Worm (Caenorhabditis elegans) whole organism, L1 larva: ENCODE data around the gene F31F6.1.

Source experiments
- C16A3.4 ChIP-seq: fragments of 150-350 bp; optimal IDR thresholded peaks from 2 replicates; lab custom pipeline; 2014; ENCODE audit warnings: missing biosample characterization, missing genetic modification characterization
- alr-1 ChIP-seq: fragments of 200-800 bp; sonication (Bioruptor generic); optimal IDR thresholded peaks from 2 replicates; lab custom pipeline; 2018; ENCODE audit warnings: borderline replicate concordance, mild to moderate bottlenecking, missing genetic modification characterization, missing compliant biosample characterization
- ama-1 ChIP-seq: fragments of 150-350 bp; optimal IDR thresholded peaks from 2 replicates; lab custom pipeline; 2014
- blmp-1 ChIP-seq: fragments of 150-350 bp; optimal IDR thresholded peaks from 2 replicates; lab custom pipeline; 2014; ENCODE audit warnings: missing biosample characterization, missing genetic modification characterization
- ceh-8 ChIP-seq: fragments of 200-800 bp; sonication (Bioruptor generic); optimal IDR thresholded peaks from 2 replicates; lab custom pipeline; 2018; ENCODE audit warnings: mild to moderate bottlenecking, missing genetic modification characterization, moderate library complexity, missing compliant biosample characterization
- ceh-82 ChIP-seq, 3 experiments: fragments of 150-350 bp in 1 of 3; sonication (generic microtip) in 2 of 3; optimal IDR thresholded peaks; 2 replicates each; lab custom pipeline; 2014 to 2017; ENCODE audit warnings: missing biosample characterization in 3 of 3, missing genetic modification characterization in 3 of 3
- ceh-88 ChIP-seq: fragments of 200-800 bp; sonication (Bioruptor generic); IDR thresholded peaks from 2 replicates; pipeline ENCODE4 v1.3.6; 2022; ENCODE audit warnings: missing genetic modification characterization, missing compliant biosample characterization
- ces-1 ChIP-seq: fragments of 150-350 bp; optimal IDR thresholded peaks from 2 replicates; lab custom pipeline; 2014; ENCODE audit warnings: missing biosample characterization, missing genetic modification reagents, missing genetic modification characterization
- efl-1 ChIP-seq, 4 experiments: fragments of 150-350 bp; optimal IDR thresholded peaks in 3 of 4; peaks in 1 of 4; 1 replicate in 1 of 4; 2 replicates in 3 of 4; lab custom pipeline; 2014; ENCODE audit warnings: missing biosample characterization in 2 of 4, missing genetic modification characterization in 2 of 4, missing genetic modification reagents in 2 of 4
- elt-3 ChIP-seq, 6 experiments: fragments of 150-350 bp in 1 of 6; sonication (generic microtip); optimal IDR thresholded peaks; 2 replicates each; lab custom pipeline; 2017 to 2018; ENCODE audit warnings: missing biosample characterization in 6 of 6, missing genetic modification characterization in 6 of 6, inconsistent platforms in 1 of 6
- fkh-10 ChIP-seq: sonication (generic microtip); optimal IDR thresholded peaks from 2 replicates; lab custom pipeline; 2017; ENCODE audit warnings: missing biosample characterization, missing genetic modification reagents, missing genetic modification characterization
- grh-1 ChIP-seq: fragments of 200-800 bp; sonication (Bioruptor generic); IDR thresholded peaks from 2 replicates; pipeline ENCODE4 v1.3.6; 2022; ENCODE audit warnings: missing genetic modification reagents, missing genetic modification characterization, missing compliant biosample characterization
- hlh-17 ChIP-seq: fragments of 200-800 bp; sonication (Bioruptor generic); optimal IDR thresholded peaks from 2 replicates; lab custom pipeline; 2018; ENCODE audit warnings: missing genetic modification characterization, mild to moderate bottlenecking, missing compliant biosample characterization, moderate library complexity, borderline replicate concordance
- isw-1 ChIP-seq: fragments of 200-800 bp; sonication (Bioruptor generic); IDR thresholded peaks from 2 replicates; pipeline ENCODE4 v1.3.6; 2022; ENCODE audit warnings: missing genetic modification characterization, missing compliant biosample characterization
- lin-13 ChIP-seq: fragments of 150-350 bp; optimal IDR thresholded peaks from 2 replicates; lab custom pipeline; 2014; ENCODE audit warnings: missing biosample characterization, missing genetic modification reagents, missing genetic modification characterization
- lin-14 ChIP-seq: fragments of 200-800 bp; sonication (Bioruptor generic); optimal IDR thresholded peaks from 2 replicates; lab custom pipeline; 2018; ENCODE audit warnings: mild to moderate bottlenecking, missing genetic modification characterization, moderate library complexity, missing compliant biosample characterization
- lin-15B ChIP-seq: fragments of 150-350 bp; sonication (generic microtip); optimal IDR thresholded peaks from 3 replicates; lab custom pipeline; 2014; ENCODE audit warnings: missing biosample characterization, missing genetic modification characterization
- lin-39 ChIP-seq: fragments of 150-350 bp; optimal IDR thresholded peaks from 2 replicates; lab custom pipeline; 2014; ENCODE audit warnings: missing biosample characterization, missing genetic modification reagents, missing genetic modification characterization
- mab-9 ChIP-seq: fragments of 200-800 bp; sonication (Bioruptor generic); IDR thresholded peaks from 2 replicates; pipeline ENCODE4 v1.3.6; 2022; ENCODE audit warnings: missing genetic modification reagents, missing genetic modification characterization, missing compliant biosample characterization
- mep-1 ChIP-seq: fragments of 150-350 bp; optimal IDR thresholded peaks from 2 replicates; lab custom pipeline; 2014; ENCODE audit warnings: missing biosample characterization, missing genetic modification characterization
- nhr-11 ChIP-seq: fragments of 150-350 bp; optimal IDR thresholded peaks from 2 replicates; lab custom pipeline; 2014; ENCODE audit warnings: missing biosample characterization, missing genetic modification characterization
- nhr-12 ChIP-seq: sonication (generic microtip); optimal IDR thresholded peaks from 2 replicates; lab custom pipeline; 2017; ENCODE audit warnings: missing biosample characterization, missing genetic modification characterization
- nhr-237 ChIP-seq: fragments of 150-350 bp; optimal IDR thresholded peaks from 2 replicates; lab custom pipeline; 2014; ENCODE audit warnings: missing biosample characterization, missing genetic modification characterization
- nhr-28 ChIP-seq: fragments of 150-350 bp; optimal IDR thresholded peaks from 2 replicates; lab custom pipeline; 2014; ENCODE audit warnings: missing biosample characterization, missing genetic modification characterization
- nhr-71 ChIP-seq: sonication (generic microtip); optimal IDR thresholded peaks from 2 replicates; lab custom pipeline; 2016; ENCODE audit warnings: mild to moderate bottlenecking, missing genetic modification characterization, moderate library complexity, missing compliant biosample characterization
- nhr-76 ChIP-seq: sonication (generic microtip); optimal IDR thresholded peaks from 2 replicates; lab custom pipeline; 2017; ENCODE audit warnings: missing biosample characterization, missing genetic modification characterization
- nhr-84 ChIP-seq: sonication (generic microtip); optimal IDR thresholded peaks from 2 replicates; lab custom pipeline; 2017; ENCODE audit warnings: missing biosample characterization, missing genetic modification characterization
- nhr-85 ChIP-seq: sonication (generic microtip); peaks from one replicate; lab custom pipeline; 2016; ENCODE audit warnings: missing genetic modification characterization, inconsistent platforms, missing compliant biosample characterization
- pax-3 ChIP-seq: fragments of 200-800 bp; sonication (Bioruptor generic); optimal IDR thresholded peaks from 2 replicates; lab custom pipeline; 2018; ENCODE audit warnings: mild to moderate bottlenecking, missing genetic modification characterization, moderate library complexity, missing compliant biosample characterization
- pqm-1 ChIP-seq: sonication (generic microtip); optimal IDR thresholded peaks from 3 replicates; lab custom pipeline; 2017; ENCODE audit warnings: missing biosample characterization, missing genetic modification characterization
- snpc-4 ChIP-seq: fragments of 150-350 bp; optimal IDR thresholded peaks from 2 replicates; lab custom pipeline; 2014; ENCODE audit warnings: missing biosample characterization, missing genetic modification characterization
- sox-4 ChIP-seq: sonication (generic microtip); optimal IDR thresholded peaks from 2 replicates; lab custom pipeline; 2016; ENCODE audit warnings: missing genetic modification characterization, missing compliant biosample characterization
- sup-37 ChIP-seq: fragments of 200-800 bp; sonication (Bioruptor generic); optimal IDR thresholded peaks from 2 replicates; lab custom pipeline; 2018; ENCODE audit warnings: mild to moderate bottlenecking, missing genetic modification characterization, missing compliant biosample characterization
- swsn-7 ChIP-seq: sonication (generic microtip); optimal IDR thresholded peaks from 2 replicates; lab custom pipeline; 2016; ENCODE audit warnings: missing genetic modification characterization, missing compliant biosample characterization
- unc-130 ChIP-seq: fragments of 150-350 bp; optimal IDR thresholded peaks from 2 replicates; lab custom pipeline; 2017; ENCODE audit warnings: missing biosample characterization, missing genetic modification characterization, inconsistent platforms
- unc-30 ChIP-seq: sonication (generic microtip); optimal IDR thresholded peaks from 2 replicates; lab custom pipeline; 2017; ENCODE audit warnings: missing biosample characterization, missing genetic modification characterization
- unc-62 ChIP-seq: fragments of 150-350 bp; optimal IDR thresholded peaks from 2 replicates; lab custom pipeline; 2014; ENCODE audit warnings: missing biosample characterization, missing genetic modification reagents, missing genetic modification characterization
- vab-15 ChIP-seq: sonication (generic microtip); optimal IDR thresholded peaks from 2 replicates; lab custom pipeline; 2017; ENCODE audit warnings: missing genotype, mild to moderate bottlenecking, missing genetic modification characterization, missing compliant biosample characterization
- zip-4 ChIP-seq: fragments of 200-800 bp; sonication (Bioruptor generic); optimal IDR thresholded peaks from 2 replicates; lab custom pipeline; 2018; ENCODE audit warnings: mild to moderate bottlenecking, missing genetic modification characterization, moderate library complexity, missing compliant biosample characterization

Gene F31F6.1

ce11 chrX:14868200-14868599 is at the start of gene F31F6.1:
F31F6.1 (minus strand) TSS chrX:14868300.
- TF ChIP-seq mep-1 (tag; lab: Kevin White, UChicago), result no peak
- TF ChIP-seq sox-4, result no peak
- TF ChIP-seq nhr-11 (tag; lab: Kevin White, UChicago), result no peak
- no peak for TF ChIP-seq nhr-71 (tag; lab: Kevin White, UChicago)
- no peak for TF ChIP-seq C16A3.4 (tag; lab: Kevin White, UChicago)
- no peak for TF ChIP-seq sup-37 (GFP tag; lab: Kevin White, UChicago)
- no peak for TF ChIP-seq ama-1 (lab: Kevin White, UChicago)
- TF ChIP-seq snpc-4 (tag; lab: Kevin White, UChicago), result no peak

- no peak for TF ChIP-seq pax-3 (tag; lab: Kevin White, UChicago)
- TF ChIP-seq blmp-1, result no peak
- no peak for TF ChIP-seq vab-15 (tag; lab: Kevin White, UChicago)
- no peak for TF ChIP-seq ceh-8 (GFP tag; lab: Kevin White, UChicago)
- no peak for TF ChIP-seq nhr-28 (tag; lab: Kevin White, UChicago)
- no peak for TF ChIP-seq isw-1 (GFP tag; lab: Robert Waterston, UW)
- no peak for TF ChIP-seq lin-15B
- no peak for TF ChIP-seq pqm-1 (tag; lab: Kevin White, UChicago)
- TF ChIP-seq ceh-82 (tag; optimal IDR thresholded peaks at IDR 0.05; lab: Kevin White, UChicago), result no peak
- TF ChIP-seq alr-1 (tag; lab: Kevin White, UChicago), result no peak
- TF ChIP-seq fkh-10 (GFP tag; lab: Kevin White, UChicago), result peak; percentile 83
- TF ChIP-seq nhr-12 (tag; lab: Kevin White, UChicago), result no peak
- no peak for TF ChIP-seq hlh-17
- no peak for TF ChIP-seq nhr-85 (tag; lab: Kevin White, UChicago)
- no peak for TF ChIP-seq unc-62 (GFP tag; lab: Kevin White, UChicago)
- TF ChIP-seq sox-4, result no peak
- TF ChIP-seq C16A3.4 (tag; lab: Kevin White, UChicago), result no peak
- TF ChIP-seq lin-14 (GFP tag; lab: Kevin White, UChicago), result peak; percentile 33
- no peak for TF ChIP-seq ces-1 (GFP tag; lab: Kevin White, UChicago)
- TF ChIP-seq swsn-7, result no peak
- TF ChIP-seq nhr-76, result no peak
- no peak for TF ChIP-seq efl-1 (optimal IDR thresholded peaks at IDR 0.05; lab: Kevin White, UChicago)
- TF ChIP-seq efl-1 (GFP tag; optimal IDR thresholded peaks at IDR 0.05 in 1 of 2; lab: Kevin White, UChicago), result peak in 1 of 2 experiments; percentile 62
- no peak for TF ChIP-seq nhr-84 (tag; lab: Kevin White, UChicago)
These were observed 48.7 kb upstream of the F31F6.1 start for ce11 chrX:14916767-14917166.

ce11 chrX:14910689-14911088 is 42.6 kb upstream of the F31F6.1 start:
- TF ChIP-seq nhr-237 (no peak), fkh-10 (GFP tag; lab: Kevin White, UChicago) (peak; percentile 50)

- TF ChIP-seq lin-39 (no peak), blmp-1 (peak; percentile 53), grh-1 (GFP tag; lab: Robert Waterston, UW) (no peak), nhr-84 (tag; lab: Kevin White, UChicago) (no peak), elt-3 (tag; optimal IDR thresholded peaks at IDR 0.05; lab: Kevin White, UChicago) (peak in 2 of 6 experiments; percentile 29 to 61), unc-62 (GFP tag; lab: Kevin White, UChicago) (no peak), zip-4 (GFP tag; lab: Kevin White, UChicago) (no peak), unc-130 (tag; lab: Kevin White, UChicago) (no peak)
- TF ChIP-seq, all 84 proteins: peak for 2
These were observed 39.2 kb upstream of the F31F6.1 start for ce11 chrX:14907257-14907801.

- TF ChIP-seq mab-9 (GFP tag; lab: Robert Waterston, UW) (no peak), ceh-88 (GFP tag; lab: Robert Waterston, UW) (no peak), lin-13 (no peak), blmp-1 (no peak), unc-30 (tag; lab: Kevin White, UChicago) (no peak)
- TF ChIP-seq, all 84 proteins: peak for 0
These were observed 37.1 kb upstream of the F31F6.1 start, which contains the start of gene hex-5 for ce11 chrX:14905161-14905560. hex-5 (minus strand) TSS chrX:14905261.
